Fruit fly (Drosophila melanogaster): ENCODE measurements around the gene Sil1.

dm6 chr3R:25225483-25225882, 9.8 kb downstream of the Sil1 start:
- TF ChIP-seq pan (optimal IDR thresholded peaks at IDR 0.05), result no peak
- TF ChIP-seq usp (GFP tag; optimal IDR thresholded peaks at IDR 0.05), result no peak
- TF ChIP-seq CG8478 (optimal IDR thresholded peaks at IDR 0.05), result no peak

Data from whole organism.